Worm (Caenorhabditis elegans) whole organism, L1 larva: ENCODE measurements around the gene hsp-110.

ENCODE experiments used
- ama-1 ChIP-seq: fragments of 150-350 bp; optimal IDR thresholded peaks from 2 replicates; lab custom pipeline; 2014
- elt-2 ChIP-seq: sonication (generic microtip); optimal IDR thresholded peaks from 2 replicates; lab custom pipeline; 2016; ENCODE audit warnings: missing genetic modification characterization, mild to moderate bottlenecking, inconsistent platforms, missing compliant biosample characterization, missing genetic modification reagents
- lin-13 ChIP-seq: fragments of 150-350 bp; optimal IDR thresholded peaks from 2 replicates; lab custom pipeline; 2014; ENCODE audit warnings: missing biosample characterization, missing genetic modification reagents, missing genetic modification characterization
- nhr-237 ChIP-seq: fragments of 150-350 bp; optimal IDR thresholded peaks from 2 replicates; lab custom pipeline; 2014; ENCODE audit warnings: missing biosample characterization, missing genetic modification characterization
- snpc-4 ChIP-seq: fragments of 150-350 bp; optimal IDR thresholded peaks from 2 replicates; lab custom pipeline; 2014; ENCODE audit warnings: missing biosample characterization, missing genetic modification characterization
- unc-62 ChIP-seq: fragments of 150-350 bp; optimal IDR thresholded peaks from 2 replicates; lab custom pipeline; 2014; ENCODE audit warnings: missing biosample characterization, missing genetic modification reagents, missing genetic modification characterization
- ztf-11 ChIP-seq, 2 experiments: sonication (generic microtip); optimal IDR thresholded peaks; 2 replicates each; lab custom pipeline; 2016 to 2017; ENCODE audit warnings: missing genetic modification characterization in 2 of 2, missing biosample characterization in 1 of 2, missing compliant biosample characterization in 1 of 2
- ztf-4 ChIP-seq: fragments of 150-350 bp; optimal IDR thresholded peaks from 2 replicates; lab custom pipeline; 2014; ENCODE audit warnings: missing biosample characterization, missing genetic modification characterization

ce11 chrIII:8480355-8480754 lies 33.6 kb upstream of the hsp-110 start, which contains the start of gene F42H10.6:
- no peak for TF ChIP-seq ama-1 (lab: Kevin White, UChicago)
- no peak for TF ChIP-seq elt-2 (tag; lab: Kevin White, UChicago)
- TF ChIP-seq unc-62 (GFP tag; lab: Kevin White, UChicago): no peak
- no peak for TF ChIP-seq snpc-4 (tag; lab: Kevin White, UChicago)
- no peak for TF ChIP-seq nhr-237 (tag; lab: Kevin White, UChicago)
- TF ChIP-seq ztf-4 (tag; lab: Kevin White, UChicago): no peak
- TF ChIP-seq lin-13 (GFP tag; lab: Kevin White, UChicago): no peak
- TF ChIP-seq ztf-11 (tag; optimal IDR thresholded peaks at IDR 0.05; lab: Kevin White, UChicago): no peak
